Fruit fly (Drosophila melanogaster) whole organism, embryonic: ENCODE data around the gene her.

Experiments
- ATbp ChIP-seq: fragments of 200-800 bp; sonication (Bioruptor generic); optimal IDR thresholded peaks from 2 replicates; lab custom pipeline; 2017; ENCODE audit warnings: missing biosample characterization, mild to moderate bottlenecking, missing genetic modification characterization, missing genetic modification reagents
- Adf1 ChIP-seq: fragments of 200-800 bp; sonication (Bioruptor generic); IDR thresholded peaks from 2 replicates; pipeline ENCODE4 v1.3.6; 2022; ENCODE audit warnings: missing biosample characterization, missing genetic modification characterization
- C15 ChIP-seq: fragments of 200-800 bp; sonication (Bioruptor generic); IDR thresholded peaks from 3 replicates; pipeline ENCODE4 v1.3.6; 2022; ENCODE audit warnings: missing biosample characterization, missing genetic modification characterization
- CG10565 ChIP-seq: fragments of 200-800 bp; sonication (Bioruptor generic); optimal IDR thresholded peaks from 3 replicates; lab custom pipeline; 2016; ENCODE audit warnings: missing biosample characterization, mild to moderate bottlenecking, missing genetic modification characterization
- CG11398 ChIP-seq: fragments of 200-800 bp; sonication (Bioruptor generic); optimal IDR thresholded peaks from 2 replicates; lab custom pipeline; 2016; ENCODE audit warnings: missing biosample characterization, missing genetic modification characterization
- CG11456 ChIP-seq: fragments of 200-800 bp; sonication (Bioruptor generic); IDR thresholded peaks from 3 replicates; pipeline ENCODE4 v1.3.6; 2022; ENCODE audit warnings: missing biosample characterization, missing genetic modification characterization
- CG12219 ChIP-seq: fragments of 200-800 bp; sonication (Bioruptor generic); optimal IDR thresholded peaks from 3 replicates; lab custom pipeline; 2018; ENCODE audit warnings: missing biosample characterization, mild to moderate bottlenecking, missing genetic modification characterization
- CG12391 ChIP-seq: fragments of 200-800 bp; sonication (Bioruptor generic); optimal IDR thresholded peaks from 3 replicates; lab custom pipeline; 2018; ENCODE audit warnings: missing biosample characterization, mild to moderate bottlenecking, missing genetic modification characterization, moderate library complexity
- CG15601 ChIP-seq: fragments of 200-800 bp; sonication (Bioruptor generic); optimal IDR thresholded peaks from 3 replicates; lab custom pipeline; 2019; ENCODE audit warnings: missing biosample characterization, mild to moderate bottlenecking, missing genetic modification characterization, moderate library complexity
- CG1647 ChIP-seq: fragments of 200-800 bp; sonication (Bioruptor generic); optimal IDR thresholded peaks from 3 replicates; lab custom pipeline; 2016; ENCODE audit warnings: missing biosample characterization, missing genetic modification characterization
- CG17612 ChIP-seq: fragments of 200-800 bp; sonication (Bioruptor generic); IDR thresholded peaks from 2 replicates; pipeline ENCODE4 v1.3.6; 2022; ENCODE audit warnings: missing biosample characterization, missing genetic modification characterization
- CG18011 ChIP-seq: fragments of 200-800 bp; sonication (Bioruptor generic); optimal IDR thresholded peaks from 2 replicates; lab custom pipeline; 2017; ENCODE audit warnings: missing biosample characterization, missing genetic modification characterization, mild to moderate bottlenecking, moderate library complexity, missing genotype
- CG2199 ChIP-seq: fragments of 200-800 bp; sonication (Bioruptor generic); IDR thresholded peaks from 3 replicates; pipeline ENCODE4 v1.3.6; 2022; ENCODE audit warnings: missing biosample characterization, missing genetic modification characterization
- CG2875 ChIP-seq: fragments of 200-800 bp; sonication (Bioruptor generic); optimal IDR thresholded peaks from 2 replicates; lab custom pipeline; 2017; ENCODE audit warnings: missing biosample characterization, mild to moderate bottlenecking, missing genetic modification characterization, missing genetic modification reagents
- CG4328 ChIP-seq: fragments of 200-800 bp; sonication (Bioruptor generic); optimal IDR thresholded peaks from 3 replicates; lab custom pipeline; 2017; ENCODE audit warnings: missing biosample characterization, missing genetic modification reagents, missing genetic modification characterization
- CG9797 ChIP-seq: fragments of 200-800 bp; sonication (Bioruptor generic); optimal IDR thresholded peaks from 3 replicates; lab custom pipeline; 2018; ENCODE audit warnings: missing biosample characterization, mild to moderate bottlenecking, missing genetic modification characterization
- Camta ChIP-seq: fragments of 200-800 bp; sonication (Bioruptor generic); optimal IDR thresholded peaks from 2 replicates; lab custom pipeline; 2016; ENCODE audit warnings: missing biosample characterization, missing genetic modification characterization
- Gug ChIP-seq: fragments of 200-800 bp; sonication (Bioruptor generic); IDR thresholded peaks from 4 replicates; pipeline ENCODE4 v1.3.6; 2022; ENCODE audit warnings: missing biosample characterization, missing genetic modification characterization
- H2.0 ChIP-seq: fragments of 200-800 bp; sonication (Bioruptor generic); IDR thresholded peaks from 2 replicates; pipeline ENCODE4 v1.3.6; 2022; ENCODE audit warnings: missing biosample characterization, missing genetic modification characterization
- Hand ChIP-seq: fragments of 200-800 bp; sonication (Bioruptor generic); optimal IDR thresholded peaks from 2 replicates; lab custom pipeline; 2017; ENCODE audit warnings: mild to moderate bottlenecking, missing biosample characterization, missing genetic modification reagents, missing genetic modification characterization
- Hr51 ChIP-seq, 2 experiments: fragments of 200-800 bp; sonication (Bioruptor generic); optimal IDR thresholded peaks; 2 replicates in 1 of 2; 3 replicates in 1 of 2; lab custom pipeline; 2016 to 2018; ENCODE audit warnings: missing biosample characterization in 2 of 2, missing genetic modification characterization in 2 of 2, mild to moderate bottlenecking in 1 of 2, moderate library complexity in 1 of 2
- Hr78 ChIP-seq, 2 experiments: fragments of 200-800 bp in 1 of 2; fragments of >200 bp in 1 of 2; sonication (Bioruptor generic) in 1 of 2; optimal IDR thresholded peaks; 2 replicates each; lab custom pipeline; 2017 to 2019; ENCODE audit warnings: missing biosample characterization in 2 of 2, missing genetic modification characterization in 2 of 2, mild to moderate bottlenecking in 1 of 2, moderate library complexity in 1 of 2
- Lim3 ChIP-seq: fragments of 200-800 bp; sonication (Bioruptor generic); IDR thresholded peaks from 2 replicates; pipeline ENCODE4 v1.3.6; 2022; ENCODE audit warnings: missing biosample characterization, missing genetic modification characterization
- Mes4 ChIP-seq: fragments of 200-800 bp; sonication (Bioruptor generic); optimal IDR thresholded peaks from 2 replicates; lab custom pipeline; 2016; ENCODE audit warnings: missing biosample characterization, missing genetic modification characterization
- NC2β ChIP-seq: fragments of 200-800 bp; sonication (Bioruptor generic); optimal IDR thresholded peaks from 2 replicates; lab custom pipeline; 2016; ENCODE audit warnings: missing biosample characterization, missing genetic modification characterization
- Sox102F ChIP-seq: fragments of 200-800 bp; sonication (Bioruptor generic); optimal IDR thresholded peaks from 2 replicates; lab custom pipeline; 2018; ENCODE audit warnings: missing biosample characterization, mild to moderate bottlenecking, missing genetic modification characterization, moderate library complexity
- Taf1 ChIP-seq: fragments of 200-800 bp; sonication (Bioruptor generic); IDR thresholded peaks from 2 replicates; pipeline ENCODE4 v1.3.6; 2022; ENCODE audit warnings: missing biosample characterization, missing genetic modification characterization
- az2 ChIP-seq: fragments of 200-800 bp; sonication (Bioruptor generic); optimal IDR thresholded peaks from 3 replicates; lab custom pipeline; 2016; ENCODE audit warnings: missing biosample characterization, missing genetic modification characterization
- crp ChIP-seq, 2 experiments: fragments of 200-800 bp; sonication (Bioruptor generic); optimal IDR thresholded peaks; 2 replicates in 1 of 2; 3 replicates in 1 of 2; lab custom pipeline; 2017; ENCODE audit warnings: missing biosample characterization in 2 of 2, missing genetic modification characterization in 2 of 2, mild to moderate bottlenecking in 1 of 2, moderate library complexity in 1 of 2
- cwo ChIP-seq: fragments of 200-800 bp; sonication (Bioruptor generic); optimal IDR thresholded peaks from 3 replicates; lab custom pipeline; 2017; ENCODE audit warnings: missing biosample characterization, missing genetic modification characterization, mild to moderate bottlenecking, moderate library complexity, missing genetic modification reagents
- da ChIP-seq: fragments of 200-800 bp; sonication (Bioruptor generic); optimal IDR thresholded peaks from 2 replicates; lab custom pipeline; 2016; ENCODE audit warnings: missing biosample characterization, missing genetic modification characterization
- dmrt99B ChIP-seq: fragments of 200-800 bp; sonication (Bioruptor generic); optimal IDR thresholded peaks from 2 replicates; lab custom pipeline; 2018; ENCODE audit warnings: missing biosample characterization, mild to moderate bottlenecking, missing genetic modification characterization, moderate library complexity
- dysf ChIP-seq: fragments of 200-800 bp; sonication (Bioruptor generic); IDR thresholded peaks from 3 replicates; pipeline ENCODE4 v1.3.6; 2022; ENCODE audit warnings: missing biosample characterization, missing genetic modification characterization
- fd96Cb ChIP-seq: fragments of 200-800 bp; sonication (Bioruptor generic); optimal IDR thresholded peaks from 2 replicates; lab custom pipeline; 2018; ENCODE audit warnings: missing biosample characterization, mild to moderate bottlenecking, missing genetic modification characterization, moderate library complexity
- ftz-f1 ChIP-seq: fragments of 200-800 bp; sonication (Bioruptor generic); optimal IDR thresholded peaks from 2 replicates; lab custom pipeline; 2016; ENCODE audit warnings: missing biosample characterization, missing genetic modification characterization
- gsb-n ChIP-seq: fragments of 200-800 bp; sonication (Bioruptor generic); optimal IDR thresholded peaks from 3 replicates; lab custom pipeline; 2018; ENCODE audit warnings: missing biosample characterization, mild to moderate bottlenecking, missing genetic modification characterization
- hb ChIP-seq: fragments of 200-800 bp; sonication (Bioruptor generic); IDR thresholded peaks from 3 replicates; pipeline ENCODE4 v1.3.6; 2022; ENCODE audit warnings: missing biosample characterization, missing genetic modification characterization; ENCODE audit not compliant: partially characterized antibody
- maf-S ChIP-seq: fragments of 200-800 bp; sonication (Bioruptor generic); optimal IDR thresholded peaks from 2 replicates; lab custom pipeline; 2016; ENCODE audit warnings: missing biosample characterization, missing genetic modification characterization
- mam ChIP-seq: fragments of 200-800 bp; sonication (Bioruptor generic); optimal IDR thresholded peaks from 3 replicates; lab custom pipeline; 2016; ENCODE audit warnings: missing biosample characterization, missing genetic modification characterization
- pros ChIP-seq: fragments of 200-800 bp; sonication (Bioruptor generic); optimal IDR thresholded peaks from 3 replicates; lab custom pipeline; 2019; ENCODE audit warnings: missing biosample characterization, mild to moderate bottlenecking, missing genetic modification characterization, moderate library complexity
- run ChIP-seq: fragments of 200-800 bp; sonication (Bioruptor generic); optimal IDR thresholded peaks from 3 replicates; lab custom pipeline; 2018; ENCODE audit warnings: missing biosample characterization, mild to moderate bottlenecking, missing genetic modification characterization
- salm ChIP-seq: fragments of 200-800 bp; sonication (Bioruptor generic); optimal IDR thresholded peaks from 2 replicates; lab custom pipeline; 2018; ENCODE audit warnings: missing biosample characterization, mild to moderate bottlenecking, missing genetic modification characterization
- sens ChIP-seq: fragments of 200-800 bp; sonication (Bioruptor generic); peaks from one replicate; lab custom pipeline; 2016; ENCODE audit warnings: missing biosample characterization, missing genetic modification characterization
- sisA ChIP-seq: fragments of 200-800 bp; sonication (Bioruptor generic); IDR thresholded peaks from 2 replicates; pipeline ENCODE4 v1.3.6; 2022; ENCODE audit warnings: missing biosample characterization, missing genetic modification characterization
- sob ChIP-seq: fragments of 200-800 bp; sonication (Bioruptor generic); IDR thresholded peaks from 2 replicates; pipeline ENCODE4 v1.3.6; 2022; ENCODE audit warnings: missing biosample characterization, missing genetic modification characterization
- tap ChIP-seq: fragments of 200-800 bp; optimal IDR thresholded peaks from 3 replicates; lab custom pipeline; 2019; ENCODE audit warnings: missing biosample characterization, mild to moderate bottlenecking, missing genetic modification characterization, moderate library complexity
- trh ChIP-seq: fragments of 200-800 bp; sonication (Bioruptor generic); optimal IDR thresholded peaks from 2 replicates; lab custom pipeline; 2016; ENCODE audit warnings: missing biosample characterization, missing genetic modification characterization

her gene

dm6 chr2L:16720707-16721700, 44.0 kb downstream of the her start (continued):
- TF ChIP-seq CG12391 (tag; lab: Kevin White, UChicago) (peak; percentile 90), fd96Cb (tag; lab: Kevin White, UChicago) (peak; percentile 93), Sox102F (GFP tag; lab: Kevin White, UChicago) (peak; percentile 96), az2 (GFP tag; lab: Kevin White, UChicago) (peak; percentile 79), CG1647 (peak; percentile 87), Adf1 (GFP tag; lab: Robert Waterston, UW) (peak; percentile 67), run (tag; lab: Kevin White, UChicago) (peak; percentile 91), dmrt99B (peak; percentile 96), Hand (peak; percentile 77), hb (GFP tag; lab: Robert Waterston, UW) (no peak), CG9797 (GFP tag; lab: Kevin White, UChicago) (no peak), Camta (GFP tag; lab: Kevin White, UChicago) (peak; percentile 72), da (GFP tag; lab: Kevin White, UChicago) (peak; percentile 67), cwo (peak; percentile 86), Hr51 (GFP tag; optimal IDR thresholded peaks at IDR 0.05; lab: Kevin White, UChicago) (peak; percentile 77 to 94), CG10565 (peak; percentile 69), Mes4 (peak; percentile 53), gsb-n (tag; lab: Kevin White, UChicago) (peak; percentile 88), CG17612 (GFP tag; lab: Robert Waterston, UW) (peak; percentile 92), CG18011 (GFP tag; lab: Kevin White, UChicago) (no peak), trh (peak; percentile 74), mam (GFP tag; lab: Kevin White, UChicago) (peak; percentile 56), sob (peak; percentile 91), C15 (GFP tag; lab: Robert Waterston, UW) (peak; percentile 90; the same call in 2 of the 3 replicates), salm (peak; percentile 73), CG11398 (GFP tag; lab: Kevin White, UChicago) (peak; percentile 40), CG15601 (peak; percentile 93), Gug (GFP tag; lab: Robert Waterston, UW) (peak; percentile 90), CG12219 (GFP tag; lab: Kevin White, UChicago) (peak; percentile 68), H2.0 (GFP tag; lab: Robert Waterston, UW) (peak; percentile 93), CG2875 (GFP tag; lab: Kevin White, UChicago) (peak; percentile 87), Lim3 (GFP tag; lab: Robert Waterston, UW) (peak; percentile 72), CG2199 (GFP tag; lab: Robert Waterston, UW) (peak; percentile 98), CG11456 (GFP tag; lab: Robert Waterston, UW) (peak; percentile 95), dysf (GFP tag; lab: Robert Waterston, UW) (peak; percentile 96), ATbp (GFP tag; lab: Kevin White, UChicago) (peak; percentile 87), Hr78 (GFP tag; optimal IDR thresholded peaks at IDR 0.05; lab: Kevin White, UChicago) (peak in 1 of 2 experiments; percentile 94), maf-S (peak; percentile 66), ftz-f1 (no peak), CG4328 (GFP tag; lab: Kevin White, UChicago) (peak; percentile 77), pros (no peak), crp (GFP tag; optimal IDR thresholded peaks at IDR 0.05; lab: Kevin White, UChicago) (peak in 1 of 2 experiments; percentile 47), sens (GFP tag; lab: Kevin White, UChicago) (peak; percentile 98), tap (peak; percentile 93), sisA (GFP tag; lab: Robert Waterston, UW) (peak; percentile 91), NC2β (peak; percentile 61), Taf1 (GFP tag; lab: Robert Waterston, UW) (peak; percentile 86)
